Worm (Caenorhabditis elegans): ENCODE results near the gene exc-14.

The exc-14 gene

ce11 chrV:5012193-5012853 is 33.7 kb downstream of the exc-14 start, which contains the start of gene srr-6:
Gene srr-6 (plus strand): TSS chrV:5012803.
- peak; percentile 71 for TF ChIP-seq fos-1 (tag; optimal IDR thresholded peaks at IDR 0.05)
- no peak for TF ChIP-seq dmd-4 (tag; optimal IDR thresholded peaks at IDR 0.05)

- TF ChIP-seq nhr-129 (tag; optimal IDR thresholded peaks at IDR 0.05) (no peak), gmeb-1 (tag; optimal IDR thresholded peaks at IDR 0.05) (no peak), elt-3 (tag; optimal IDR thresholded peaks at IDR 0.05) (no peak), nhr-6 (tag; optimal IDR thresholded peaks at IDR 0.05) (no peak), peb-1 (tag; optimal IDR thresholded peaks at IDR 0.05) (no peak), unc-62 (GFP tag; optimal IDR thresholded peaks at IDR 0.05) (no peak), nhr-21 (tag; optimal IDR thresholded peaks at IDR 0.05) (no peak), alr-1 (tag; optimal IDR thresholded peaks at IDR 0.05) (no peak), Y55F3AM.14 (GFP tag; optimal IDR thresholded peaks at IDR 0.05) (no peak)
Measured at ce11 chrV:5001386-5001785, 44.6 kb downstream of the exc-14 start, which contains the start of gene srr-8. Gene srr-8 (plus strand): TSS chrV:5001686.

- TF ChIP-seq mab-5 (tag; optimal IDR thresholded peaks at IDR 0.05) (no peak), fos-1 (tag; optimal IDR thresholded peaks at IDR 0.05) (peak; percentile 66)
Measured at ce11 chrV:5000406-5000805, 45.6 kb downstream of the exc-14 start, which contains the start of gene ugt-7. Gene ugt-7 (minus strand): TSS chrV:5000566.

ce11 chrV:4995155-4995554 is 50.8 kb downstream of the exc-14 start, which contains the start of gene ncx-9:
Gene ncx-9 (minus strand): TSS chrV:4995255.
- no peak for TF ChIP-seq aly-2 (tag; optimal IDR thresholded peaks at IDR 0.05)
- TF ChIP-seq C34F6.9 (tag; optimal IDR thresholded peaks at IDR 0.05), result no peak
- no peak for TF ChIP-seq lin-39 (tag; optimal IDR thresholded peaks at IDR 0.05)
- no peak for TF ChIP-seq peb-1 (tag; optimal IDR thresholded peaks at IDR 0.05)
- TF ChIP-seq nhr-77 (tag; optimal IDR thresholded peaks at IDR 0.05), result no peak
- no peak for TF ChIP-seq ztf-4 (tag; optimal IDR thresholded peaks at IDR 0.05)
- no peak for TF ChIP-seq nhr-21 (tag; optimal IDR thresholded peaks at IDR 0.05)
- no peak for TF ChIP-seq unc-39 (tag; optimal IDR thresholded peaks at IDR 0.05)
- no peak for TF ChIP-seq nhr-6 (tag; optimal IDR thresholded peaks at IDR 0.05)
- no peak for TF ChIP-seq ceh-82 (tag; optimal IDR thresholded peaks at IDR 0.05)
- no peak for TF ChIP-seq zag-1 (tag; optimal IDR thresholded peaks at IDR 0.05)

Data from whole organism, L2 larva.